Worm (Caenorhabditis elegans) whole organism, L3 larva: ENCODE results near the gene F38E9.6.

Experiments
- ZK546.5 ChIP-seq: sonication (generic microtip); optimal IDR thresholded peaks from 2 replicates; lab custom pipeline; 2017; ENCODE audit warnings: missing biosample characterization, missing genetic modification characterization
- ama-1 ChIP-seq: fragments of 150-350 bp; optimal IDR thresholded peaks from 2 replicates; lab custom pipeline; 2018
- ceh-16 ChIP-seq: sonication (generic microtip); optimal IDR thresholded peaks from 2 replicates; lab custom pipeline; 2017; ENCODE audit warnings: missing biosample characterization, missing genetic modification characterization
- ceh-28 ChIP-seq: fragments of 150-350 bp; optimal IDR thresholded peaks from 2 replicates; lab custom pipeline; 2014; ENCODE audit warnings: missing biosample characterization, missing genetic modification reagents, missing genetic modification characterization
- ceh-82 ChIP-seq: fragments of 150-350 bp; optimal IDR thresholded peaks from 2 replicates; lab custom pipeline; 2014; ENCODE audit warnings: missing biosample characterization, missing genetic modification characterization
- egl-5 ChIP-seq: fragments of 150-350 bp; optimal IDR thresholded peaks from 2 replicates; lab custom pipeline; 2017; ENCODE audit warnings: missing biosample characterization, missing genetic modification reagents, missing genetic modification characterization, inconsistent platforms
- elt-1 ChIP-seq: fragments of 150-350 bp; optimal IDR thresholded peaks from 2 replicates; lab custom pipeline; 2014; ENCODE audit warnings: missing biosample characterization, missing genetic modification characterization
- elt-2 ChIP-seq: sonication (generic microtip); optimal IDR thresholded peaks from 2 replicates; lab custom pipeline; 2016; ENCODE audit warnings: missing genetic modification reagents, mild to moderate bottlenecking, missing genetic modification characterization, missing compliant biosample characterization
- elt-3 ChIP-seq, 3 experiments: fragments of 150-350 bp in 1 of 3; sonication (generic microtip) in 2 of 3; optimal IDR thresholded peaks; 2 replicates in 2 of 3; 4 replicates in 1 of 3; lab custom pipeline; 2014 to 2017; ENCODE audit warnings: missing biosample characterization in 3 of 3, missing genetic modification characterization in 3 of 3
- fkh-2 ChIP-seq: fragments of 150-350 bp; optimal IDR thresholded peaks from 2 replicates; lab custom pipeline; 2014; ENCODE audit warnings: missing biosample characterization, missing genetic modification reagents, missing genetic modification characterization
- fos-1 ChIP-seq: fragments of 150-350 bp; optimal IDR thresholded peaks from 2 replicates; lab custom pipeline; 2014; ENCODE audit warnings: missing biosample characterization, missing genetic modification characterization
- hmg-11 ChIP-seq: sonication (generic microtip); optimal IDR thresholded peaks from 2 replicates; lab custom pipeline; 2016; ENCODE audit warnings: missing genetic modification characterization, missing compliant biosample characterization
- lin-39 ChIP-seq: fragments of 150-350 bp; optimal IDR thresholded peaks from 2 replicates; lab custom pipeline; 2018; ENCODE audit warnings: missing biosample characterization, missing genetic modification reagents, missing genetic modification characterization
- mml-1 ChIP-seq: fragments of 150-350 bp; sonication (generic microtip); optimal IDR thresholded peaks from 3 replicates; lab custom pipeline; 2014; ENCODE audit warnings: missing biosample characterization, missing genetic modification characterization
- nfya-1 ChIP-seq: sonication (generic microtip); optimal IDR thresholded peaks from 2 replicates; lab custom pipeline; 2017; ENCODE audit warnings: missing genetic modification characterization, mild to moderate bottlenecking, missing compliant biosample characterization, antibody characterized with exemption, moderate library complexity; ENCODE audit not compliant: insufficient read depth
- nhr-11 ChIP-seq: fragments of 150-350 bp; optimal IDR thresholded peaks from 2 replicates; lab custom pipeline; 2014; ENCODE audit warnings: missing biosample characterization, missing genetic modification characterization
- nhr-23 ChIP-seq: fragments of 150-350 bp; optimal IDR thresholded peaks from 2 replicates; lab custom pipeline; 2014; ENCODE audit warnings: missing biosample characterization, missing genetic modification reagents, missing genetic modification characterization
- nhr-25 ChIP-seq: sonication (generic microtip); optimal IDR thresholded peaks from 2 replicates; lab custom pipeline; 2017; ENCODE audit warnings: missing biosample characterization, missing genetic modification characterization
- nhr-43 ChIP-seq: sonication (generic microtip); optimal IDR thresholded peaks from 2 replicates; lab custom pipeline; 2016; ENCODE audit warnings: mild to moderate bottlenecking, missing genetic modification characterization, missing compliant biosample characterization; ENCODE audit not compliant: poor library complexity, severe bottlenecking
- nhr-77 ChIP-seq: fragments of 150-350 bp; optimal IDR thresholded peaks from 2 replicates; lab custom pipeline; 2014; ENCODE audit warnings: missing biosample characterization, missing genetic modification characterization
- pha-4 ChIP-seq: fragments of 150-350 bp; optimal IDR thresholded peaks from 2 replicates; lab custom pipeline; 2014; ENCODE audit warnings: missing biosample characterization, missing genetic modification reagents, missing genetic modification characterization
- pqm-1 ChIP-seq: fragments of 150-350 bp; optimal IDR thresholded peaks from 2 replicates; lab custom pipeline; 2017; ENCODE audit warnings: missing biosample characterization, missing genetic modification characterization, inconsistent platforms
- tbx-2 ChIP-seq: sonication (generic microtip); optimal IDR thresholded peaks from 2 replicates; lab custom pipeline; 2016; ENCODE audit warnings: mild to moderate bottlenecking, missing genetic modification characterization, missing compliant biosample characterization
- unc-39 ChIP-seq: sonication (generic microtip); optimal IDR thresholded peaks from 4 replicates; lab custom pipeline; 2017; ENCODE audit warnings: missing biosample characterization, missing genetic modification characterization
- unc-62 ChIP-seq: fragments of 150-350 bp; sonication (generic microtip); optimal IDR thresholded peaks from 4 replicates; lab custom pipeline; 2014; ENCODE audit warnings: missing biosample characterization, missing genetic modification reagents, missing genetic modification characterization
- zag-1 ChIP-seq: fragments of 150-350 bp; optimal IDR thresholded peaks from 2 replicates; lab custom pipeline; 2014; ENCODE audit warnings: missing biosample characterization, missing genetic modification characterization
- ztf-11 ChIP-seq: fragments of 150-350 bp; optimal IDR thresholded peaks from 2 replicates; lab custom pipeline; 2014; ENCODE audit warnings: missing biosample characterization, missing genetic modification characterization
- ztf-4 ChIP-seq: fragments of 150-350 bp; optimal IDR thresholded peaks from 2 replicates; lab custom pipeline; 2014; ENCODE audit warnings: missing biosample characterization, missing genetic modification characterization

The F38E9.6 gene

ce11 chrX:16391110-16391509, 41.1 kb upstream of the F38E9.6 start:
- peak; percentile 68 for TF ChIP-seq fkh-2 (tag; lab: Kevin White, UChicago)
- no peak for TF ChIP-seq elt-1 (tag; lab: Kevin White, UChicago)

- no peak for TF ChIP-seq hmg-11 (tag; lab: Kevin White, UChicago)
- peak; percentile 65 for TF ChIP-seq nfya-1 (tag; lab: Kevin White, UChicago)
- peak; percentile 0 for TF ChIP-seq egl-5
These were observed 40.1 kb upstream of the F38E9.6 start for ce11 chrX:16392107-16392506.

- TF ChIP-seq ztf-4 (tag; lab: Kevin White, UChicago) (no peak), ama-1 (lab: Kevin White, UChicago) (no peak), nhr-77 (tag; lab: Kevin White, UChicago) (no peak)
These were observed 33.8 kb upstream of the F38E9.6 start, which contains the start of gene F01G12.18 for ce11 chrX:16398420-16398925. TSS of gene F01G12.18 (minus strand) at chrX:16398470.

- peak; percentile 54 for TF ChIP-seq pha-4 (tag; lab: Kevin White, UChicago)
- TF ChIP-seq mml-1 (tag; lab: Kevin White, UChicago) = no peak
These were observed 31.3 kb upstream of the F38E9.6 start for ce11 chrX:16400897-16401296.

ce11 chrX:16402303-16402702, 29.9 kb upstream of the F38E9.6 start:
- no peak for TF ChIP-seq unc-39 (tag; lab: Kevin White, UChicago)
- no peak for TF ChIP-seq ZK546.5 (tag; lab: Kevin White, UChicago)
- no peak for TF ChIP-seq ceh-16 (tag; lab: Kevin White, UChicago)
- peak; percentile 91 for TF ChIP-seq lin-39 (tag; lab: Kevin White, UChicago)

- TF ChIP-seq pha-4 (tag; lab: Kevin White, UChicago) (peak; percentile 76), ceh-82 (tag; lab: Kevin White, UChicago) (no peak)
These were observed 29.5 kb upstream of the F38E9.6 start for ce11 chrX:16402787-16403186.

ce11 chrX:16403424-16403823, 28.8 kb upstream of the F38E9.6 start:
- TF ChIP-seq zag-1 (no peak), unc-62 (GFP tag; lab: Kevin White, UChicago) (no peak), nhr-77 (tag; lab: Kevin White, UChicago) (no peak), ztf-11 (tag; lab: Kevin White, UChicago) (no peak), pha-4 (tag; lab: Kevin White, UChicago) (no peak), hmg-11 (tag; lab: Kevin White, UChicago) (no peak), lin-39 (tag; lab: Kevin White, UChicago) (peak; percentile 13)

ce11 chrX:16404815-16405214, 27.4 kb upstream of the F38E9.6 start:
- TF ChIP-seq nhr-25 (tag; lab: Kevin White, UChicago) (no peak), elt-2 (tag; lab: Kevin White, UChicago) (peak; percentile 51), pqm-1 (tag; lab: Kevin White, UChicago) (peak; percentile 38), elt-1 (tag; lab: Kevin White, UChicago) (no peak), lin-39 (tag; lab: Kevin White, UChicago) (peak; percentile 28), ceh-28 (tag; lab: Kevin White, UChicago) (peak; percentile 70), egl-5 (peak; percentile 88), pha-4 (tag; lab: Kevin White, UChicago) (peak; percentile 60)

- TF ChIP-seq nhr-43 (tag; lab: Kevin White, UChicago) (no peak), tbx-2 (no peak), nhr-23 (tag; lab: Kevin White, UChicago) (no peak), nhr-11 (tag; lab: Kevin White, UChicago) (no peak), ztf-4 (tag; lab: Kevin White, UChicago) (no peak), elt-3 (tag; optimal IDR thresholded peaks at IDR 0.05; lab: Kevin White, UChicago) (no peak), fos-1 (tag; lab: Kevin White, UChicago) (no peak)
These were observed 25.6 kb upstream of the F38E9.6 start for ce11 chrX:16406632-16407031.
